Fruit fly (Drosophila melanogaster) whole organism, pupa: Measurements from ENCODE around the gene CG43332.
A peak's percentile ranks its signal among the peaks of the same experiment; 100 is the strongest.

Source experiments
- CG10348 ChIP-seq: fragments of 200-800 bp; sonication (Bioruptor generic); IDR thresholded peaks from 2 replicates; pipeline ENCODE4 v1.3.6; 2022; ENCODE audit warnings: missing biosample characterization, missing genetic modification characterization
- CG12605 ChIP-seq: fragments of 200-800 bp; sonication (Bioruptor generic); IDR thresholded peaks from 2 replicates; pipeline ENCODE4 v1.3.6; 2022; ENCODE audit warnings: missing biosample characterization, missing genetic modification characterization
- CG13204 ChIP-seq: fragments of 200-800 bp; sonication (Bioruptor generic); optimal IDR thresholded peaks from 2 replicates; lab custom pipeline; 2018; ENCODE audit warnings: missing biosample characterization, mild to moderate bottlenecking, missing genetic modification characterization, moderate library complexity
- CG15710 ChIP-seq: fragments of 200-800 bp; sonication (Bioruptor generic); optimal IDR thresholded peaks from 2 replicates; lab custom pipeline; 2018; ENCODE audit warnings: missing biosample characterization, mild to moderate bottlenecking, missing genetic modification characterization, moderate library complexity
- CG17806 ChIP-seq: fragments of 200-800 bp; sonication (Bioruptor generic); optimal IDR thresholded peaks from 2 replicates; lab custom pipeline; 2018; ENCODE audit warnings: missing biosample characterization, mild to moderate bottlenecking, missing genetic modification characterization, moderate library complexity
- CG32121 ChIP-seq: fragments of 200-800 bp; sonication (Bioruptor generic); IDR thresholded peaks from 2 replicates; pipeline ENCODE4 v1.3.6; 2022; ENCODE audit warnings: missing biosample characterization, missing genetic modification characterization
- CG34367 ChIP-seq: fragments of 200-800 bp; sonication (Bioruptor generic); optimal IDR thresholded peaks from 2 replicates; lab custom pipeline; 2018; ENCODE audit warnings: missing biosample characterization, mild to moderate bottlenecking, missing genetic modification characterization
- CG4496 ChIP-seq: fragments of 200-800 bp; sonication (Bioruptor generic); IDR thresholded peaks from 3 replicates; pipeline ENCODE4 v1.3.6; 2022; ENCODE audit warnings: missing biosample characterization, missing genetic modification characterization
- CG8159 ChIP-seq: fragments of 200-800 bp; sonication (Bioruptor generic); optimal IDR thresholded peaks from 3 replicates; lab custom pipeline; 2018; ENCODE audit warnings: missing biosample characterization, mild to moderate bottlenecking, missing genetic modification characterization, moderate library complexity
- CG8301 ChIP-seq: fragments of 200-800 bp; sonication (Bioruptor generic); optimal IDR thresholded peaks from 2 replicates; lab custom pipeline; 2018; ENCODE audit warnings: missing biosample characterization, mild to moderate bottlenecking, missing genetic modification characterization
- CG9948 ChIP-seq: fragments of 200-800 bp; sonication (Bioruptor generic); optimal IDR thresholded peaks from 2 replicates; lab custom pipeline; 2018; ENCODE audit warnings: missing biosample characterization, mild to moderate bottlenecking, missing genetic modification characterization, moderate library complexity
- D1 ChIP-seq: fragments of 200-800 bp; sonication (Bioruptor generic); optimal IDR thresholded peaks from 2 replicates; lab custom pipeline; 2018; ENCODE audit warnings: missing biosample characterization, mild to moderate bottlenecking, missing genetic modification characterization, moderate library complexity
- EcR ChIP-seq: fragments of 200-800 bp; sonication (Bioruptor generic); optimal IDR thresholded peaks from 3 replicates; lab custom pipeline; 2019; ENCODE audit warnings: missing biosample characterization, missing genetic modification characterization, mild to moderate bottlenecking, moderate library complexity, missing genetic modification reagents
- Ets98B ChIP-seq: fragments of 200-800 bp; sonication (Bioruptor generic); IDR thresholded peaks from 2 replicates; pipeline ENCODE4 v1.3.6; 2022; ENCODE audit warnings: missing biosample characterization, missing genetic modification characterization
- Pif1A ChIP-seq: fragments of 200-800 bp; sonication (Bioruptor generic); optimal IDR thresholded peaks from 3 replicates; lab custom pipeline; 2016; ENCODE audit warnings: missing biosample characterization, missing genetic modification characterization
- Pif1B ChIP-seq: fragments of 200-800 bp; sonication (Bioruptor generic); optimal IDR thresholded peaks from 3 replicates; lab custom pipeline; 2016; ENCODE audit warnings: missing biosample characterization, missing genetic modification characterization
- Snoo ChIP-seq: fragments of 200-800 bp; sonication (Bioruptor generic); optimal IDR thresholded peaks from 3 replicates; lab custom pipeline; 2017; ENCODE audit warnings: missing biosample characterization, mild to moderate bottlenecking, missing genetic modification characterization, inconsistent platforms
- fd96Ca ChIP-seq: fragments of 200-800 bp; sonication (Bioruptor generic); IDR thresholded peaks from 3 replicates; pipeline ENCODE4 v1.3.6; 2022; ENCODE audit warnings: missing biosample characterization, missing genetic modification characterization
- gl ChIP-seq: fragments of 200-800 bp; sonication (Bioruptor generic); optimal IDR thresholded peaks from 2 replicates; lab custom pipeline; 2018; ENCODE audit warnings: missing biosample characterization, mild to moderate bottlenecking, missing genetic modification characterization
- rn ChIP-seq: fragments of 200-800 bp; sonication (Bioruptor generic); IDR thresholded peaks from 2 replicates; pipeline ENCODE4 v1.3.6; 2022; ENCODE audit warnings: missing biosample characterization, missing genetic modification characterization

CG43332 gene

DNA sequence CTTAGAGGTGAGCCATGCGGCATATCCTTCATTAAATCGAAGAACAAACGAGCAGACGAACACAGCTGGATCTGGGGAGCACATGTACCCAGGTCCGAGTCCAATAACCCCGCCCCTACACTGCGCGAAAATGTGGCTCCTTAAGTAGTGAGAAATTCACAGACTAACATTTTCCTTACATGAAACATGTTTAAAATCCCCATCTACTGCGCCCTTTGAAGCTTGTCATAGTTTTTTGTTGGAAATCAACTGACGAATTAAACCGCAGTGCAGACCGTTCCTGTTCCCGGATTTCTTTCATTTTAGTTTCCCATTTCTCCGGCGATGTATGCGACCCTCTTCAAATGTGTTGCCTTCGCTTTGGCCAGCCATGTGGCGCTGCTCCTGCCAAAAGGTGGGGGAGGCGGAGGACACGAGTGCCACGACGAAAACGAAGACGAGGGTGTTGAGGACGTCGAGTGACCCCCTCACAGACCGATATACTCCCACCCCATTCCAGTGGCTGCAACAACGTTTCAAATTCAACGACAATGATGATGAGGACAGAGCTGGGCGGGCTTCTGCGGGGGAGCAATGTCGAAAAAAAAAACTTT lies 40.2 kb downstream of the CG43332 start:
- TF ChIP-seq CG8159 (tag; lab: Kevin White, UChicago) (peak; percentile 33), gl (no peak), Ets98B (GFP tag; lab: Robert Waterston, UW) (no peak), EcR (no peak), rn (no peak)

- TF ChIP-seq CG32121 (GFP tag; lab: Robert Waterston, UW) (no peak), Snoo (no peak), CG8301 (tag; lab: Kevin White, UChicago) (no peak), Pif1A (GFP tag; lab: Kevin White, UChicago) (no peak), Pif1B (GFP tag; lab: Kevin White, UChicago) (no peak), D1 (no peak), fd96Ca (GFP tag; lab: Robert Waterston, UW) (no peak), gl (no peak), EcR (no peak), CG13204 (GFP tag; lab: Kevin White, UChicago) (no peak), CG34367 (tag; lab: Kevin White, UChicago) (no peak), CG15710 (no peak), CG4496 (GFP tag; lab: Robert Waterston, UW) (no peak), CG12605 (GFP tag; lab: Robert Waterston, UW) (no peak)
Measured at dm6 chr2L:14120689-14121397, 42.2 kb downstream of the CG43332 start.

dm6 chr2L:14115976-14116501 lies 47.0 kb downstream of the CG43332 start:
- TF ChIP-seq CG17806 (tag; lab: Kevin White, UChicago) (no peak), CG4496 (GFP tag; lab: Robert Waterston, UW) (0 out of 3 replicates have a peak, but pooled peaks have one; percentile 8), Snoo (no peak), fd96Ca (GFP tag; lab: Robert Waterston, UW) (no peak), CG12605 (GFP tag; lab: Robert Waterston, UW) (peak; percentile 77), rn (no peak), Pif1B (GFP tag; lab: Kevin White, UChicago) (no peak), CG13204 (GFP tag; lab: Kevin White, UChicago) (peak; percentile 10), Ets98B (GFP tag; lab: Robert Waterston, UW) (no peak), CG10348 (no peak)

dm6 chr2L:14113207-14113606 lies 49.8 kb downstream of the CG43332 start:
- TF ChIP-seq CG34367 (tag; lab: Kevin White, UChicago): no peak
- no peak for TF ChIP-seq CG8159 (tag; lab: Kevin White, UChicago)
- no peak for TF ChIP-seq Pif1A (GFP tag; lab: Kevin White, UChicago)
- no peak for TF ChIP-seq gl
- no peak for TF ChIP-seq CG4496 (GFP tag; lab: Robert Waterston, UW)
- no peak for TF ChIP-seq EcR
- no peak for TF ChIP-seq CG9948
- TF ChIP-seq CG15710: no peak
- no peak for TF ChIP-seq Ets98B (GFP tag; lab: Robert Waterston, UW)
- no peak for TF ChIP-seq Pif1B (GFP tag; lab: Kevin White, UChicago)
- no peak for TF ChIP-seq CG13204 (GFP tag; lab: Kevin White, UChicago)
- no peak for TF ChIP-seq CG12605 (GFP tag; lab: Robert Waterston, UW)

- TF ChIP-seq Pif1B (GFP tag; lab: Kevin White, UChicago): no peak
- TF ChIP-seq CG12605 (GFP tag; lab: Robert Waterston, UW): no peak
- no peak for TF ChIP-seq CG9948
- no peak for TF ChIP-seq gl
- TF ChIP-seq Pif1A (GFP tag; lab: Kevin White, UChicago): no peak
- TF ChIP-seq, all 21 proteins: peak for 0
Measured at dm6 chr2L:14112192-14112591, 50.8 kb downstream of the CG43332 start.
